Worm (Caenorhabditis elegans) whole organism, L2 larva: ENCODE measurements around the gene lrch-1.

Experiments
- C34F6.9 ChIP-seq: fragments of 150-350 bp; optimal IDR thresholded peaks from 2 replicates; lab custom pipeline; 2014; ENCODE audit warnings: missing biosample characterization, missing genetic modification characterization
- F13H6.1 ChIP-seq: sonication (generic microtip); optimal IDR thresholded peaks from 2 replicates; lab custom pipeline; 2016; ENCODE audit warnings: missing genetic modification characterization, missing compliant biosample characterization
- R02D3.7 ChIP-seq: fragments of 150-350 bp; optimal IDR thresholded peaks from 2 replicates; lab custom pipeline; 2014; ENCODE audit warnings: missing biosample characterization, missing genetic modification characterization
- ZK546.5 ChIP-seq: sonication (generic microtip); optimal IDR thresholded peaks from 2 replicates; lab custom pipeline; 2017; ENCODE audit warnings: missing biosample characterization, missing genetic modification characterization
- blmp-1 ChIP-seq: sonication (generic microtip); optimal IDR thresholded peaks from 2 replicates; lab custom pipeline; 2017; ENCODE audit warnings: missing genetic modification characterization, mild to moderate bottlenecking, missing compliant biosample characterization, antibody characterized with exemption, moderate library complexity; ENCODE audit not compliant: insufficient read depth
- ceh-16 ChIP-seq: fragments of 150-350 bp; optimal IDR thresholded peaks from 2 replicates; lab custom pipeline; 2014; ENCODE audit warnings: missing biosample characterization, missing genetic modification characterization
- crh-2 ChIP-seq: sonication (generic microtip); optimal IDR thresholded peaks from 2 replicates; lab custom pipeline; 2017; ENCODE audit warnings: missing biosample characterization, missing genetic modification characterization
- elt-3 ChIP-seq: sonication (generic microtip); optimal IDR thresholded peaks from 2 replicates; lab custom pipeline; 2017; ENCODE audit warnings: missing biosample characterization, missing genetic modification characterization
- fos-1 ChIP-seq: fragments of 150-350 bp; optimal IDR thresholded peaks from 2 replicates; lab custom pipeline; 2014; ENCODE audit warnings: missing biosample characterization, missing genetic modification characterization
- gmeb-1 ChIP-seq: fragments of 150-350 bp; optimal IDR thresholded peaks from 2 replicates; lab custom pipeline; 2014; ENCODE audit warnings: missing biosample characterization, missing genetic modification characterization
- lin-11 ChIP-seq: fragments of 150-350 bp; sonication (generic microtip); optimal IDR thresholded peaks from 2 replicates; lab custom pipeline; 2014; ENCODE audit warnings: missing biosample characterization, missing genetic modification characterization, inconsistent platforms, mixed read lengths
- lin-13 ChIP-seq: fragments of 150-350 bp; optimal IDR thresholded peaks from 2 replicates; lab custom pipeline; 2014; ENCODE audit warnings: missing biosample characterization, missing genetic modification reagents, missing genetic modification characterization
- lin-39 ChIP-seq: fragments of 150-350 bp; optimal IDR thresholded peaks from 2 replicates; lab custom pipeline; 2014; ENCODE audit warnings: missing biosample characterization, missing genetic modification reagents, missing genetic modification characterization
- lsy-2 ChIP-seq, 2 experiments: fragments of 150-350 bp in 1 of 2; sonication (generic microtip) in 1 of 2; optimal IDR thresholded peaks; 2 replicates each; lab custom pipeline; 2014 to 2017; ENCODE audit warnings: missing biosample characterization in 2 of 2, missing genetic modification characterization in 2 of 2
- mab-5 ChIP-seq: fragments of 150-350 bp; optimal IDR thresholded peaks from 2 replicates; lab custom pipeline; 2014; ENCODE audit warnings: missing biosample characterization, missing genetic modification characterization
- mbf-1 ChIP-seq: sonication (generic microtip); optimal IDR thresholded peaks from 2 replicates; lab custom pipeline; 2017; ENCODE audit warnings: missing biosample characterization, missing genetic modification characterization
- mdl-1 ChIP-seq, 2 experiments: fragments of 150-350 bp in 1 of 2; sonication (generic microtip) in 1 of 2; optimal IDR thresholded peaks; 2 replicates each; lab custom pipeline; 2017; ENCODE audit warnings: missing biosample characterization in 2 of 2, missing genetic modification characterization in 2 of 2
- nhr-10 ChIP-seq: sonication (generic microtip); optimal IDR thresholded peaks from 2 replicates; lab custom pipeline; 2017; ENCODE audit warnings: missing biosample characterization, missing genetic modification characterization
- nhr-11 ChIP-seq: fragments of 150-350 bp; optimal IDR thresholded peaks from 2 replicates; lab custom pipeline; 2014; ENCODE audit warnings: missing biosample characterization, missing genetic modification characterization
- nhr-12 ChIP-seq: fragments of 150-350 bp; optimal IDR thresholded peaks from 2 replicates; lab custom pipeline; 2014; ENCODE audit warnings: missing biosample characterization, missing genetic modification characterization
- nhr-129 ChIP-seq: fragments of 150-350 bp; optimal IDR thresholded peaks from 2 replicates; lab custom pipeline; 2014; ENCODE audit warnings: missing biosample characterization, missing genetic modification characterization
- nhr-21 ChIP-seq: fragments of 150-350 bp; optimal IDR thresholded peaks from 2 replicates; lab custom pipeline; 2014; ENCODE audit warnings: missing biosample characterization, missing genetic modification characterization
- nhr-23 ChIP-seq: fragments of 150-350 bp; optimal IDR thresholded peaks from 2 replicates; lab custom pipeline; 2014; ENCODE audit warnings: missing biosample characterization, missing genetic modification reagents, missing genetic modification characterization
- nhr-237 ChIP-seq: fragments of 150-350 bp; optimal IDR thresholded peaks from 2 replicates; lab custom pipeline; 2014; ENCODE audit warnings: missing biosample characterization, missing genetic modification characterization
- nhr-25 ChIP-seq: fragments of 150-350 bp; sonication (generic microtip); optimal IDR thresholded peaks from 3 replicates; lab custom pipeline; 2014; ENCODE audit warnings: missing biosample characterization, missing genetic modification characterization
- nhr-6 ChIP-seq: fragments of 150-350 bp; optimal IDR thresholded peaks from 2 replicates; lab custom pipeline; 2014; ENCODE audit warnings: missing biosample characterization, missing genetic modification characterization
- nhr-77 ChIP-seq: fragments of 150-350 bp; optimal IDR thresholded peaks from 2 replicates; lab custom pipeline; 2014; ENCODE audit warnings: missing biosample characterization, missing genetic modification characterization
- peb-1 ChIP-seq: fragments of 150-350 bp; optimal IDR thresholded peaks from 2 replicates; lab custom pipeline; 2014; ENCODE audit warnings: missing biosample characterization, missing genetic modification characterization
- sma-9 ChIP-seq, 2 experiments: fragments of 150-350 bp in 1 of 2; sonication (generic microtip) in 1 of 2; optimal IDR thresholded peaks; 2 replicates each; lab custom pipeline; 2014 to 2016; ENCODE audit warnings: missing genetic modification characterization in 2 of 2, mild to moderate bottlenecking in 1 of 2, missing biosample characterization in 1 of 2, missing compliant biosample characterization in 1 of 2, missing genetic modification reagents in 1 of 2, moderate library complexity in 1 of 2
- snpc-4 ChIP-seq: fragments of 150-350 bp; optimal IDR thresholded peaks from 2 replicates; lab custom pipeline; 2014; ENCODE audit warnings: missing biosample characterization, missing genetic modification characterization
- unc-55 ChIP-seq: fragments of 150-350 bp; sonication (generic microtip); optimal IDR thresholded peaks from 3 replicates; lab custom pipeline; 2014; ENCODE audit warnings: missing biosample characterization, missing genetic modification reagents, missing genetic modification characterization
- ztf-1 ChIP-seq: fragments of 200-800 bp; sonication (Bioruptor generic); conservative IDR thresholded peaks from 2 replicates; pipeline ENCODE4 v1.3.6; 2022; ENCODE audit warnings: missing genetic modification characterization, missing compliant biosample characterization
- ztf-11 ChIP-seq: sonication (generic microtip); optimal IDR thresholded peaks from 2 replicates; lab custom pipeline; 2017; ENCODE audit warnings: missing biosample characterization, missing genetic modification characterization
- ztf-4 ChIP-seq: fragments of 150-350 bp; optimal IDR thresholded peaks from 2 replicates; lab custom pipeline; 2014; ENCODE audit warnings: missing biosample characterization, missing genetic modification characterization

The lrch-1 gene

ce11 chrX:6216551-6216950, at the start of gene lrch-1:
Gene lrch-1 (minus strand): TSS chrX:6216651.
- TF ChIP-seq nhr-10 (tag; lab: Kevin White, UChicago) (no peak), ztf-1 (GFP tag; lab: Robert Waterston, UW) (no peak), elt-3 (tag; lab: Kevin White, UChicago) (no peak), unc-55 (GFP tag; lab: Kevin White, UChicago) (no peak), lin-39 (tag; lab: Kevin White, UChicago) (no peak), fos-1 (tag; lab: Kevin White, UChicago) (no peak), snpc-4 (tag; lab: Kevin White, UChicago) (no peak), sma-9 (GFP tag; optimal IDR thresholded peaks at IDR 0.05; lab: Kevin White, UChicago) (no peak), sma-9 (tag; optimal IDR thresholded peaks at IDR 0.05; lab: Kevin White, UChicago) (no peak), gmeb-1 (tag; lab: Kevin White, UChicago) (no peak), lin-13 (no peak), ZK546.5 (tag; lab: Kevin White, UChicago) (no peak), nhr-237 (tag; lab: Kevin White, UChicago) (no peak)

- TF ChIP-seq nhr-77 (no peak), C34F6.9 (tag; lab: Kevin White, UChicago) (peak; percentile 59), sma-9 (GFP tag; optimal IDR thresholded peaks at IDR 0.05; lab: Kevin White, UChicago) (peak; percentile 34), sma-9 (tag; optimal IDR thresholded peaks at IDR 0.05; lab: Kevin White, UChicago) (no peak), nhr-12 (tag; lab: Kevin White, UChicago) (no peak), ceh-16 (tag; lab: Kevin White, UChicago) (peak; percentile 32), nhr-11 (tag; lab: Kevin White, UChicago) (no peak), ztf-4 (no peak), blmp-1 (tag; lab: Kevin White, UChicago) (no peak), mdl-1 (tag; optimal IDR thresholded peaks at IDR 0.05; lab: Kevin White, UChicago) (peak in 1 of 2 experiments; percentile 10), ztf-11 (tag; lab: Kevin White, UChicago) (no peak), unc-55 (GFP tag; lab: Kevin White, UChicago) (peak; percentile 64), lin-11 (tag; lab: Kevin White, UChicago) (no peak), nhr-6 (tag; lab: Kevin White, UChicago) (no peak), elt-3 (tag; lab: Kevin White, UChicago) (no peak), lin-13 (no peak), gmeb-1 (tag; lab: Kevin White, UChicago) (no peak), crh-2 (tag; lab: Kevin White, UChicago) (peak; percentile 43), mbf-1 (tag; lab: Kevin White, UChicago) (no peak), nhr-129 (tag; lab: Kevin White, UChicago) (peak; percentile 17), nhr-21 (tag; lab: Kevin White, UChicago) (no peak), lin-39 (tag; lab: Kevin White, UChicago) (no peak), ZK546.5 (tag; lab: Kevin White, UChicago) (no peak), mab-5 (tag; lab: Kevin White, UChicago) (peak; percentile 23), nhr-23 (no peak), lsy-2 (tag; optimal IDR thresholded peaks at IDR 0.05; lab: Kevin White, UChicago) (peak in 1 of 2 experiments; percentile 55), nhr-25 (no peak), fos-1 (tag; lab: Kevin White, UChicago) (no peak), nhr-237 (tag; lab: Kevin White, UChicago) (no peak), R02D3.7 (tag; lab: Kevin White, UChicago) (no peak)
These were observed 46.8 kb upstream of the lrch-1 start, which contains the start of gene W05H9.4 for ce11 chrX:6263194-6263698. Gene W05H9.4 (plus strand): TSS chrX:6263648.

- TF ChIP-seq unc-55 (GFP tag; lab: Kevin White, UChicago) (no peak), nhr-129 (tag; lab: Kevin White, UChicago) (peak; percentile 10), elt-3 (tag; lab: Kevin White, UChicago) (no peak), snpc-4 (tag; lab: Kevin White, UChicago) (no peak), sma-9 (GFP tag; optimal IDR thresholded peaks at IDR 0.05; lab: Kevin White, UChicago) (peak; percentile 18), sma-9 (tag; optimal IDR thresholded peaks at IDR 0.05; lab: Kevin White, UChicago) (no peak), gmeb-1 (tag; lab: Kevin White, UChicago) (no peak), R02D3.7 (tag; lab: Kevin White, UChicago) (no peak), F13H6.1 (tag; lab: Kevin White, UChicago) (no peak), lsy-2 (tag; optimal IDR thresholded peaks at IDR 0.05; lab: Kevin White, UChicago) (peak in 1 of 2 experiments; percentile 26), nhr-25 (no peak), peb-1 (tag; lab: Kevin White, UChicago) (no peak), nhr-11 (tag; lab: Kevin White, UChicago) (no peak), ztf-11 (tag; lab: Kevin White, UChicago) (no peak)
These were observed 42.6 kb upstream of the lrch-1 start for ce11 chrX:6259081-6259480.
